Worm (Caenorhabditis elegans) whole organism, midembryonic: Measurements from ENCODE around the gene F59A7.14.

Experiments
- T22C8.4 ChIP-seq: fragments of 200-800 bp; sonication (Bioruptor generic); IDR thresholded peaks from 2 replicates; pipeline ENCODE4 v1.3.6; 2022; ENCODE audit warnings: missing genetic modification characterization, missing compliant biosample characterization
- cog-1 ChIP-seq: sonication (generic microtip); optimal IDR thresholded peaks from 2 replicates; lab custom pipeline; 2016; ENCODE audit warnings: missing genetic modification characterization, missing compliant biosample characterization
- flt-1 ChIP-seq: fragments of 200-800 bp; sonication (Bioruptor generic); IDR thresholded peaks from 2 replicates; pipeline ENCODE4 v1.3.6; 2022; ENCODE audit warnings: missing genetic modification characterization, missing compliant biosample characterization
- klf-2 ChIP-seq: fragments of 200-800 bp; sonication (Bioruptor generic); conservative IDR thresholded peaks from 2 replicates; pipeline ENCODE4 v1.3.6; 2022; ENCODE audit warnings: missing genetic modification reagents, missing genetic modification characterization, missing compliant biosample characterization
- med-1 ChIP-seq: sonication (generic microtip); optimal IDR thresholded peaks from 2 replicates; lab custom pipeline; 2017; ENCODE audit warnings: missing genetic modification characterization, mild to moderate bottlenecking, missing compliant biosample characterization, antibody characterized with exemption, missing genetic modification reagents; ENCODE audit not compliant: insufficient read depth
- ref-1 ChIP-seq: fragments of 200-800 bp; sonication (Bioruptor generic); conservative IDR thresholded peaks from 2 replicates; pipeline ENCODE4 v1.3.6; 2022; ENCODE audit warnings: missing genetic modification reagents, missing genetic modification characterization, missing compliant biosample characterization
- tab-1 ChIP-seq: fragments of 200-800 bp; sonication (Bioruptor generic); IDR thresholded peaks from 2 replicates; pipeline ENCODE4 v1.3.6; 2022; ENCODE audit warnings: missing genetic modification characterization, missing compliant biosample characterization
- ztf-23 ChIP-seq: fragments of 200-800 bp; sonication (Bioruptor generic); IDR thresholded peaks from 2 replicates; pipeline ENCODE4 v1.3.6; 2022; ENCODE audit warnings: missing genetic modification reagents, missing genetic modification characterization, missing compliant biosample characterization
- ztf-29 ChIP-seq: fragments of 200-800 bp; sonication (Bioruptor generic); IDR thresholded peaks from 2 replicates; pipeline ENCODE4 v1.3.6; 2022; ENCODE audit warnings: missing genetic modification reagents, missing genetic modification characterization, missing compliant biosample characterization

Gene F59A7.14

DNA sequence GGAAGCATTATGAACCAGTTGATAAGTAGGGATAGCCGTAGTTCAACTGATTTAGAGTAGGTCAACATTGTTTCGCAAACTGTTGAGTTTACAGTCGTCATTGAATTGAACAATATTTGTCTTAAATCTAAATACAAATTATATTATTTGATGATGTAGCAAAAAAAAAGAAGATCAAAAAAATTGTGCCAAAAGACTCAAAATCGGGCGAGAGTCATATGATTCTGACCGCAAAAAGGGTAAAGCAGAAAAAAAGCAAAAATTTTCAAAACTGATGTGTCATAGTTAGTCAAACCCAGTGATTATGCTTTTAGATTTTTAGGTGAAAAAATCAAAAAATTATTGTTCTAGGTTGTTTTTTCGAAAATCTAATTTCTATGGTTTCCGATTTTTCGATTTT, 9.0 kb downstream of the F59A7.14 start, which contains the start of gene srab-13:
srab-13 (minus strand) TSS at position 101 of the 400 bp plus-strand sequence.
- TF ChIP-seq tab-1 (GFP tag; lab: Robert Waterston, UW), result no peak
- TF ChIP-seq ztf-29, result no peak
- no peak for TF ChIP-seq med-1 (GFP tag; lab: Kevin White, UChicago)
- TF ChIP-seq ref-1, result no peak
- no peak for TF ChIP-seq cog-1 (tag; lab: Kevin White, UChicago)
- TF ChIP-seq T22C8.4 (GFP tag; lab: Robert Waterston, UW), result no peak
- TF ChIP-seq flt-1 (GFP tag; lab: Robert Waterston, UW), result no peak
- TF ChIP-seq ztf-23 (GFP tag; lab: Robert Waterston, UW), result no peak
- TF ChIP-seq klf-2 (GFP tag; lab: Robert Waterston, UW), result no peak

DNA sequence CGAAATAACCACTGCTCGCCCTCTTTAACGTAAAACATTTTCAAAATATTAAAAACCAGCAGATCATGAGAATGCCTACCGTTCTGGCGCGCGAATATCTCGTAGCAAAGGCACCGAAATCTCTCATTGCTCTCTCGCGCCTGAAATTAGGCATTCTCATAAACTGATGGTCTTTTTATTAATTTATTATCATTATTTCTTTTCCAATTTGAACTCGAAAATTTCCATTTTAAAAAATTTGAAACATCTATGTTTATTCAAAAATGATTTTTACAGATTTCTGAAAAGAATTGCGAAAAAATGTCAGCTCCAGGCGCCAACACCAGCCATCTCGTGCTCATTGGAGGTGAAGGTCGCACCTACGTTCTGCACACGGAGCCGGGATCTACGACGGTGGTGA, 11.1 kb downstream of the F59A7.14 start, which contains the start of gene F59A7.12:
F59A7.12 (plus strand) TSS at position 301 of the 400 bp plus-strand sequence.
- TF ChIP-seq ztf-23 (GFP tag; lab: Robert Waterston, UW), result no peak
- no peak for TF ChIP-seq cog-1 (tag; lab: Kevin White, UChicago)
- no peak for TF ChIP-seq med-1 (GFP tag; lab: Kevin White, UChicago)
- TF ChIP-seq tab-1 (GFP tag; lab: Robert Waterston, UW), result no peak
- TF ChIP-seq T22C8.4 (GFP tag; lab: Robert Waterston, UW), result no peak
- TF ChIP-seq ztf-29, result no peak
- TF ChIP-seq flt-1 (GFP tag; lab: Robert Waterston, UW), result no peak
- TF ChIP-seq ref-1, result no peak
- no peak for TF ChIP-seq klf-2 (GFP tag; lab: Robert Waterston, UW)

DNA sequence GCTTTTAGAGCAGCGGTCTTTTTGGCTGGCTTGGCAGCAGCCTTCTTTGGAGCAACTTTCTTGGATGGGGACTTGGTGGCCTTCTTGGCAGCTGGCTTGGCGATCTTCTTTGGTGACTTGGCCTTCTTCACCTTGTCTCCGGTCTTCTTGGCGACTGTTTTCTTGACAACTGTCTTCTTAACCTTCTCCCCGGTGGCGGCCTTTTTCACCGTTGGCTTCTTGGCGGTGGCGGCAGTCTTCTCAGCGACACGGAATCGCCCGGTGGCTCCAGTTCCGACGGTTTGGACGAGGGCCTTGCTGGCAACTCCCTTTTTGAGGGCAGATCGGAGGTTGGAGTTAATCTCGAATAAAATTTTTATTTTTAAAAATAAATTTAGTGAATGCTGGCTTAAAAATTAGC, 11.9 kb downstream of the F59A7.14 start:
- TF ChIP-seq tab-1 (GFP tag; lab: Robert Waterston, UW), result no peak
- TF ChIP-seq ztf-23 (GFP tag; lab: Robert Waterston, UW), result no peak
- no peak for TF ChIP-seq ztf-29
- no peak for TF ChIP-seq T22C8.4 (GFP tag; lab: Robert Waterston, UW)
- TF ChIP-seq cog-1 (tag; lab: Kevin White, UChicago), result no peak
- no peak for TF ChIP-seq med-1 (GFP tag; lab: Kevin White, UChicago)
- TF ChIP-seq ref-1, result no peak
- TF ChIP-seq klf-2 (GFP tag; lab: Robert Waterston, UW), result no peak
- TF ChIP-seq flt-1 (GFP tag; lab: Robert Waterston, UW), result no peak

DNA sequence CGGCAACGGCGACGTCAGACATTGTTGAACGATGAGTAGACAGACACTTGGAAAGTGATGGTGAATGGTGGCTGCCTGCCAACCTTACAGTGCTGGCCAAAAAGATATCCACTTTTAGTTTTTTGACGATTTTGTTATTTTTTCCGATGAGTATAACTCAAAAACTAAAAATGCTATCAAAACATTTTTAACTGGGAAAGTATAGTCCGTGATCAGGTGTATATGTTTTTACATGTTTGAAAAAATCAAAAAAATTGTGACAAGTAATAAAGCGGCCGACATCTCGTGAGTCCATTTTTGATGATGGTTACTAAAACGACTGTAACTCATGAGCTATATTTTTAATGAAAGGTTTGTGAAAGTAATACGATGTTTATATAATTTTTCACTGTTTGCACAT, 12.7 kb downstream of the F59A7.14 start, which contains the start of gene hil-6:
hil-6 (minus strand) TSS at position 101 of the 400 bp plus-strand sequence.
- TF ChIP-seq klf-2 (GFP tag; lab: Robert Waterston, UW), result no peak
- TF ChIP-seq cog-1 (tag; lab: Kevin White, UChicago), result no peak
- no peak for TF ChIP-seq flt-1 (GFP tag; lab: Robert Waterston, UW)
- no peak for TF ChIP-seq med-1 (GFP tag; lab: Kevin White, UChicago)

DNA sequence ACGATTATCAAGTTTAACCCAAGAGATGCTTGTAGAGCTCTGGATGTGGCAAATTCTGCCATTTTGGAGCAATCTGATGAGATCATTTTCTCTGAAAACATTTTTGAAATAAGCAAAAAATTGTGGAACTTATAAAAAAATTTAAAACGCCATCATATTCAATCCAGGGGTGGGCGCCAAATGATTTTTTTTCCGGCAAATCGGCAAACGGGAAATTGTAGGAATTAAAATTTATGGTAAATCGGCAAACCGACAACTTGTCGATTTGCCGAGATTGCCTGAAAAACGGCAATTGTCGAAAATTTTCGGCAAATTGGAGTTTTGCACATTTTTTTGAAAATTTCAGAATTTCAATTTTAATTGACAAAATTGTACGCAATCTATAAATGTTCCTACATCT, 16.8 kb downstream of the F59A7.14 start, which contains the start of gene srab-23:
srab-23 (minus strand) TSS at position 101 of the 400 bp plus-strand sequence.
- no peak for TF ChIP-seq klf-2 (GFP tag; lab: Robert Waterston, UW)
- TF ChIP-seq cog-1 (tag; lab: Kevin White, UChicago), result no peak
- no peak for TF ChIP-seq ref-1
- TF ChIP-seq ztf-23 (GFP tag; lab: Robert Waterston, UW), result no peak
- TF ChIP-seq tab-1 (GFP tag; lab: Robert Waterston, UW), result no peak
- TF ChIP-seq med-1 (GFP tag; lab: Kevin White, UChicago), result no peak
- no peak for TF ChIP-seq T22C8.4 (GFP tag; lab: Robert Waterston, UW)
- no peak for TF ChIP-seq ztf-29
- TF ChIP-seq flt-1 (GFP tag; lab: Robert Waterston, UW), result no peak

DNA sequence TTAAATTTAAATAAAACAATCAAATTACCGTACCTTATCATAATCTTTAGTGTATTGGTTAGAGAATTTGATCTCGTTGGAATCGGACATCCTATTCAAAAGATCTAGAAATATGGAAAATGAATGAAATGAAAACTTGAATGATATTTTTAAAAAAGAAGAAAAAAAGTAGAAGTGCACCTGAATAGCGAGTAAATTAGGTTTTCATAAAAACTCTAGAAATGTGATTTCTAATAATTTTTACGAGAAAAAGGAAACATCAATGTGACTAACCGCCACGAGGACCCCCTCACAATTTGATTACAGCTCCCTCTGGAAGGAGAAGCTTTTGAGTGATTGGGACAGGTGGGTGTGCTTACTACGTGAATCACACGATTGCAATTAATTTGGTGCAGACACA, 27.2 kb downstream of the F59A7.14 start, which contains the start of gene Y40B10A.5:
Y40B10A.5 (minus strand) TSS at position 101 of the 400 bp plus-strand sequence.
- no peak for TF ChIP-seq tab-1 (GFP tag; lab: Robert Waterston, UW)
- no peak for TF ChIP-seq ztf-23 (GFP tag; lab: Robert Waterston, UW)
- no peak for TF ChIP-seq klf-2 (GFP tag; lab: Robert Waterston, UW)
- TF ChIP-seq cog-1 (tag; lab: Kevin White, UChicago), result no peak
- TF ChIP-seq ztf-29, result no peak
- TF ChIP-seq T22C8.4 (GFP tag; lab: Robert Waterston, UW), result no peak
- TF ChIP-seq ref-1, result no peak
- TF ChIP-seq flt-1 (GFP tag; lab: Robert Waterston, UW), result no peak
- TF ChIP-seq med-1 (GFP tag; lab: Kevin White, UChicago), result no peak

DNA sequence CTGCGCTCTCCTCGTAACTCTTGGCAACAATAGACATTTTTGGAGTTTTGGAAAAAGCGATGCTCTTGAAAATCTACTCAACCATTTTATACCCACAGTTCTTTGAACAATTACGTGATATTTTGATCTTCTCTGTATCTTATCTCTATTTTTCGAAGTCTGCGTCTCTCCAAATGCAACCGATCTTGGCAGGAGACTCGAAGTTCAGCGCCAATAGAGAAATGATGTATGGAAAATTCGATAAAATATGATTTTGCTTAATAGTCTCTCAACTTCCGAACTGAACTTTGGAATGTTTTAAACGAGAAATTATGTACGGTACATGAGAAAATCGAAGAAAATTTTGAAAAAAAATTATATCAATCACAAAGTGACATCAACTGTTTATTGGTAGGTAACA, 31.3 kb downstream of the F59A7.14 start, which contains the start of gene comt-4:
comt-4 (minus strand) TSS at position 50 of the 400 bp plus-strand sequence.
- TF ChIP-seq klf-2 (GFP tag; lab: Robert Waterston, UW) (no peak), ref-1 (no peak), flt-1 (GFP tag; lab: Robert Waterston, UW) (no peak)

DNA sequence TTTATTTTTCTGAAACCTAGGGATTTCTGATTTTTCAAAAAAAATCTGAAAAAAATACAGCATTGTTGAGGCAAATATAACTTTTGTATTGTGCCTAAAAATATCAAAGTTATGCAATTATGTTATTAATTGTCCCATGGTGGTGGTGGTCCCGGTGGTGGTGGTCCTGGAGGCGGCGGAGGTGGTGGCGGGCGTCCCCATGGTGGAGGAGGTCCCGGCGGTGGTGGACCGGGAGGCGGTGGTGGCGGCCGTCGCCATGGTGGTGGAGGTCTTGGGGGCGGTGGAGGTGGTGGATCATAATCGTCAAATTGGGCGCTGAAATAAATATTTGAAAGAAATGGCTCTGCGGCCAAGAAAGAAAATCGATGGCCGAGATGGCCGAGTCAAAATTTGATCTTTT, 32.0 kb downstream of the F59A7.14 start:
- TF ChIP-seq tab-1 (GFP tag; lab: Robert Waterston, UW), result no peak
- 0 out of 2 replicates have a peak, but pooled peaks have one; percentile 41 for TF ChIP-seq ztf-23 (GFP tag; lab: Robert Waterston, UW)

DNA sequence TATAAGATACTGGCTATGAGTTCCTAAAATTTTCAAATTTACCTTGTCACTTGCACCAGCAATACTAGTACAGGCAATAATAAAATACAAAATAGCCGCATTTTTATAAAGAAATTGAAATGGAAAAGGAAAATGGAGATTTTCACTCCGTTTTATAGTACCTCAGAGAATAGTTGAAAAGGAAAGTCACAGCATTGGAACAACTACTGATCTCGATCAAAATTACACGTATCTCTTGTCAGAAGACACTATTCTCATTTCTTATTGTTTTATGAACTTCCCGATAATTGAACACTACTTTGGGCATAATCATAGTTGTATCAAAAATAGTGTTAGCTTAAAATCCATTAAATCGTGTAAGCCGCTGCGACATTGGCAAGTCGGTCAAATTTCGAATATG, 32.7 kb downstream of the F59A7.14 start, which contains the start of gene Y40B10A.11:
Y40B10A.11 (minus strand) TSS at position 101 of the 400 bp plus-strand sequence.
- TF ChIP-seq flt-1 (GFP tag; lab: Robert Waterston, UW) (no peak), med-1 (GFP tag; lab: Kevin White, UChicago) (no peak), ztf-29 (no peak), ztf-23 (GFP tag; lab: Robert Waterston, UW) (no peak), ref-1 (no peak), T22C8.4 (GFP tag; lab: Robert Waterston, UW) (no peak), klf-2 (GFP tag; lab: Robert Waterston, UW) (no peak), cog-1 (tag; lab: Kevin White, UChicago) (no peak), tab-1 (GFP tag; lab: Robert Waterston, UW) (no peak)

DNA sequence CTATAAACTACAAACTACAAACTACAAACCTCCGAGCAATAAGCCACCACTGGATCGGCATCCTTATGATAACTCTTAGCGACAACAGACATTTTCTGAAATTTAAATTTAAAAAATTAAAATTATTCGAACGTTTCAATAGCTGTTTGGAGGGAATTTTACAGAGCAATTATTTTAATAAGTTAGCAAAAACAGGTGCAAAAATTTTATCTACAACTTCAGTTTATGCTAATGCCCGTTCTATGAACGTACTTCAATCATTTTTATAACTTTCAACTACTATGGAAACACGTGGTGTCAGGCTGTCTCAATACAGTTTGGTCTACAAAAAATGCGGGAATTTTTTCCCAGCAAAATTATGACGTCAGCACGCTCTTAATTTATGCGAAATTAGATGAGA, 34.7 kb downstream of the F59A7.14 start, which contains the start of gene comt-5:
comt-5 (minus strand) TSS at position 101 of the 400 bp plus-strand sequence.
- TF ChIP-seq ztf-23 (GFP tag; lab: Robert Waterston, UW) (no peak), med-1 (GFP tag; lab: Kevin White, UChicago) (no peak), tab-1 (GFP tag; lab: Robert Waterston, UW) (no peak), ref-1 (no peak), cog-1 (tag; lab: Kevin White, UChicago) (no peak), ztf-29 (no peak), T22C8.4 (GFP tag; lab: Robert Waterston, UW) (no peak)
